Worm (Caenorhabditis elegans) whole organism, mixed stage, embryonic: Measurements from ENCODE around the gene F56F11.1.
A peak's percentile ranks its signal among the peaks of the same experiment; 100 is the strongest.

ENCODE experiments used
- bed-3 ChIP-seq: fragments of 200-800 bp; sonication (Bioruptor generic); optimal IDR thresholded peaks from 3 replicates; lab custom pipeline; 2018; ENCODE audit warnings: mild to moderate bottlenecking, missing genetic modification characterization, moderate library complexity, missing compliant biosample characterization
- blmp-1 ChIP-seq: fragments of 150-350 bp; optimal IDR thresholded peaks from 2 replicates; lab custom pipeline; 2014; ENCODE audit warnings: missing biosample characterization, missing genetic modification characterization
- ceh-39 ChIP-seq: fragments of 150-350 bp; optimal IDR thresholded peaks from 2 replicates; lab custom pipeline; 2014; ENCODE audit warnings: missing biosample characterization, missing genetic modification characterization
- ceh-43 ChIP-seq: fragments of 200-800 bp; sonication (Bioruptor generic); optimal IDR thresholded peaks from 2 replicates; lab custom pipeline; 2018; ENCODE audit warnings: mild to moderate bottlenecking, missing genetic modification characterization, moderate library complexity, missing compliant biosample characterization
- ceh-83 ChIP-seq: fragments of 200-800 bp; sonication (Bioruptor generic); optimal IDR thresholded peaks from 2 replicates; lab custom pipeline; 2018; ENCODE audit warnings: mild to moderate bottlenecking, missing genetic modification characterization, missing compliant biosample characterization
- ces-1 ChIP-seq: fragments of 150-350 bp; optimal IDR thresholded peaks from 2 replicates; lab custom pipeline; 2014; ENCODE audit warnings: missing biosample characterization, missing genetic modification reagents, missing genetic modification characterization
- cnd-1 ChIP-seq: fragments of 200-800 bp; sonication (Bioruptor generic); optimal IDR thresholded peaks from 2 replicates; lab custom pipeline; 2018; ENCODE audit warnings: mild to moderate bottlenecking, missing genetic modification characterization, missing compliant biosample characterization
- drap-1 ChIP-seq: fragments of 200-800 bp; sonication (Bioruptor generic); optimal IDR thresholded peaks from 3 replicates; lab custom pipeline; 2018; ENCODE audit warnings: mild to moderate bottlenecking, missing genetic modification characterization, missing compliant biosample characterization
- elt-1 ChIP-seq: sonication (generic microtip); optimal IDR thresholded peaks from 2 replicates; lab custom pipeline; 2017; ENCODE audit warnings: missing genetic modification characterization, mild to moderate bottlenecking, missing compliant biosample characterization, antibody characterized with exemption, moderate library complexity, borderline replicate concordance; ENCODE audit not compliant: insufficient read depth
- elt-3 ChIP-seq: fragments of 150-350 bp; optimal IDR thresholded peaks from 2 replicates; lab custom pipeline; 2014; ENCODE audit warnings: missing biosample characterization, missing genetic modification characterization
- flh-1 ChIP-seq: fragments of 200-800 bp; sonication (Bioruptor generic); optimal IDR thresholded peaks from 2 replicates; lab custom pipeline; 2018; ENCODE audit warnings: mild to moderate bottlenecking, missing genetic modification characterization, moderate library complexity, missing compliant biosample characterization
- ham-2 ChIP-seq: fragments of 200-800 bp; sonication (Bioruptor generic); optimal IDR thresholded peaks from 2 replicates; lab custom pipeline; 2018; ENCODE audit warnings: mild to moderate bottlenecking, missing genetic modification characterization, missing compliant biosample characterization
- hlh-1 ChIP-seq: fragments of 150-350 bp; optimal IDR thresholded peaks from 2 replicates; lab custom pipeline; 2014; ENCODE audit warnings: missing biosample characterization, missing genetic modification reagents, missing genetic modification characterization
- lin-13 ChIP-seq: fragments of 150-350 bp; optimal IDR thresholded peaks from 2 replicates; lab custom pipeline; 2014; ENCODE audit warnings: missing biosample characterization, missing genetic modification characterization
- lin-32 ChIP-seq: fragments of 200-800 bp; sonication (Bioruptor generic); optimal IDR thresholded peaks from 2 replicates; lab custom pipeline; 2018; ENCODE audit warnings: mild to moderate bottlenecking, missing genetic modification characterization, missing compliant biosample characterization
- lsy-2 ChIP-seq: fragments of 150-350 bp; optimal IDR thresholded peaks from 2 replicates; lab custom pipeline; 2014; ENCODE audit warnings: missing biosample characterization, missing genetic modification characterization
- mab-5 ChIP-seq: fragments of 150-350 bp; optimal IDR thresholded peaks from 2 replicates; lab custom pipeline; 2014; ENCODE audit warnings: missing biosample characterization, missing genetic modification characterization
- mep-1 ChIP-seq: fragments of 150-350 bp; optimal IDR thresholded peaks from 2 replicates; lab custom pipeline; 2017; ENCODE audit warnings: missing biosample characterization, missing genetic modification reagents, missing genetic modification characterization, inconsistent platforms
- mls-2 ChIP-seq: sonication (generic microtip); optimal IDR thresholded peaks from 2 replicates; lab custom pipeline; 2016; ENCODE audit warnings: mild to moderate bottlenecking, missing genetic modification characterization, moderate library complexity, missing compliant biosample characterization
- nhr-12 ChIP-seq: fragments of 150-350 bp; optimal IDR thresholded peaks from 2 replicates; lab custom pipeline; 2014; ENCODE audit warnings: missing biosample characterization, missing genetic modification characterization
- nhr-2 ChIP-seq: fragments of 150-350 bp; optimal IDR thresholded peaks from 2 replicates; lab custom pipeline; 2014; ENCODE audit warnings: missing biosample characterization, missing genetic modification characterization
- nhr-237 ChIP-seq: fragments of 150-350 bp; optimal IDR thresholded peaks from 2 replicates; lab custom pipeline; 2014; ENCODE audit warnings: missing biosample characterization, missing genetic modification characterization
- nhr-28 ChIP-seq: fragments of 150-350 bp; optimal IDR thresholded peaks from 2 replicates; lab custom pipeline; 2014; ENCODE audit warnings: missing biosample characterization, missing genetic modification characterization
- nhr-76 ChIP-seq: sonication (generic microtip); optimal IDR thresholded peaks from 2 replicates; lab custom pipeline; 2017; ENCODE audit warnings: missing biosample characterization, missing genetic modification characterization
- pha-4 ChIP-seq: fragments of 150-350 bp; optimal IDR thresholded peaks from 2 replicates; lab custom pipeline; 2018; ENCODE audit warnings: missing biosample characterization, missing genetic modification reagents, missing genetic modification characterization
- snpc-4 ChIP-seq: fragments of 150-350 bp; optimal IDR thresholded peaks from 2 replicates; lab custom pipeline; 2014; ENCODE audit warnings: missing biosample characterization, missing genetic modification characterization
- sptf-1 ChIP-seq: sonication (generic microtip); optimal IDR thresholded peaks from 2 replicates; lab custom pipeline; 2017; ENCODE audit warnings: mild to moderate bottlenecking, missing genetic modification characterization, moderate library complexity, missing compliant biosample characterization
- tbx-8 ChIP-seq: fragments of 200-800 bp; sonication (Bioruptor generic); optimal IDR thresholded peaks from 2 replicates; lab custom pipeline; 2018; ENCODE audit warnings: mild to moderate bottlenecking, missing genetic modification characterization, moderate library complexity, missing compliant biosample characterization
- unc-120 ChIP-seq: sonication (generic microtip); optimal IDR thresholded peaks from 2 replicates; lab custom pipeline; 2017; ENCODE audit warnings: missing genetic modification characterization, missing compliant biosample characterization; ENCODE audit not compliant: poor library complexity, severe bottlenecking
- unc-39 ChIP-seq: fragments of 150-350 bp; optimal IDR thresholded peaks from 2 replicates; lab custom pipeline; 2014; ENCODE audit warnings: missing biosample characterization, missing genetic modification characterization
- unc-62 ChIP-seq: fragments of 150-350 bp; optimal IDR thresholded peaks from 2 replicates; lab custom pipeline; 2014; ENCODE audit warnings: missing biosample characterization, missing genetic modification reagents, missing genetic modification characterization
- zip-8 ChIP-seq: fragments of 150-350 bp; optimal IDR thresholded peaks from 2 replicates; lab custom pipeline; 2014; ENCODE audit warnings: missing biosample characterization, missing genetic modification characterization
- ztf-11 ChIP-seq: fragments of 150-350 bp; optimal IDR thresholded peaks from 2 replicates; lab custom pipeline; 2014; ENCODE audit warnings: missing biosample characterization, missing genetic modification characterization

Gene F56F11.1

DNA sequence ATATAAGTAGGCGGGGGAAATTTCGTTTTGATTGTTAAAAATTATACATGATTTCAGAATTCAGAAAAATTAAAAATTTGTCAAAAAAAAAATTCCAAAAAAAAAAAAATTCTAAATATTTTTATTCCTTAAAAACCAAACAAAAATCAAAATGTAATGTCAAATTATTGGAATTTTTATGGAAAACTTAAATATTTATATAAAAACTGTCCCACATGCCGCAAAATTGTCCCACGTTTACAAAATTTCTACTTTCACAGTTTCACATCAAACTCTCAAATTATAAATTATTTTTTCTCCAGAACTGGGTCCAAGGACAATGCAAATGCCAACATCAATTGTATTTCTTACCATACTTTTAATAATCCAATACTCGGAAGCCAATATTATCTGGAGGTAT, at the start of gene F56F11.1:
Gene F56F11.1 (plus strand): TSS at position 301 of the 400 bp plus-strand sequence.
- TF ChIP-seq ztf-11 (tag; lab: Kevin White, UChicago) = no peak
- no peak for TF ChIP-seq pha-4 (tag; lab: Kevin White, UChicago)
- TF ChIP-seq elt-3 (tag; lab: Kevin White, UChicago) = no peak
- no peak for TF ChIP-seq tbx-8 (GFP tag; lab: Kevin White, UChicago)
- no peak for TF ChIP-seq lsy-2 (tag; lab: Kevin White, UChicago)
- TF ChIP-seq cnd-1 (tag; lab: Kevin White, UChicago) = no peak
- TF ChIP-seq ceh-43 = no peak
- TF ChIP-seq unc-62 (GFP tag; lab: Kevin White, UChicago) = no peak

DNA sequence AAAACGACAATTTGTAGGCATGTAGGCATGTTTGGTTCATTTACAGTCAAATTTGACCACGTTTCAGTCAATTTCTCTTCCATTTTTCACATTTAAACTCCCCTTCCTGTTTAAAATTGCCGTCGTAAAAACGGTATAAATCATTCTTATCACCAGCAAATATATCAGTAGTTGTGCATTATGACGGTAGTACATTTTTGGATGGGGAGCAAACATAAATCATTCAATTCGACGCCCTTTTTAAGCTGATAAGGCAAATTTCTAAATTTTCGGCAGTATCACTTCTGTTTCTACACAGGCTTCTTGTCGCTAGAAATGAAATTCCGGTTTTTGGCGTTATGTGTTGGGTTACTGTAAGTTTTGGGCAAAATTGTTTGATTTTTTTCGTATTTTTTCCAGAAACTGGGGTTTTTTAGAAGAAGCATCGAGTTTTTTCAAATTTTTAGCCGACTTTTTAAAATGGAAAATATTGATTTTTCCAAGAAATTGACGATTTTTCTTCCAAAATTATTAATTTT, 49.6 kb upstream of the F56F11.1 start, which contains the start of gene H34I24.2:
Gene H34I24.2 (plus strand): TSS at position 189 of the 518 bp plus-strand sequence.
- TF ChIP-seq snpc-4 (tag; lab: Kevin White, UChicago) (no peak), mls-2 (tag; lab: Kevin White, UChicago) (no peak), ces-1 (GFP tag; lab: Kevin White, UChicago) (no peak), nhr-76 (tag; lab: Kevin White, UChicago) (no peak), nhr-12 (tag; lab: Kevin White, UChicago) (no peak), ztf-11 (tag; lab: Kevin White, UChicago) (no peak), zip-8 (no peak), ceh-39 (no peak), tbx-8 (GFP tag; lab: Kevin White, UChicago) (no peak), nhr-28 (no peak), ceh-83 (GFP tag; lab: Kevin White, UChicago) (no peak), drap-1 (GFP tag; lab: Kevin White, UChicago) (no peak), unc-39 (tag; lab: Kevin White, UChicago) (no peak), pha-4 (tag; lab: Kevin White, UChicago) (no peak), mab-5 (tag; lab: Kevin White, UChicago) (no peak), unc-120 (no peak), blmp-1 (tag; lab: Kevin White, UChicago) (no peak)
- TF ChIP-seq, all 35 proteins: peak for 0

DNA sequence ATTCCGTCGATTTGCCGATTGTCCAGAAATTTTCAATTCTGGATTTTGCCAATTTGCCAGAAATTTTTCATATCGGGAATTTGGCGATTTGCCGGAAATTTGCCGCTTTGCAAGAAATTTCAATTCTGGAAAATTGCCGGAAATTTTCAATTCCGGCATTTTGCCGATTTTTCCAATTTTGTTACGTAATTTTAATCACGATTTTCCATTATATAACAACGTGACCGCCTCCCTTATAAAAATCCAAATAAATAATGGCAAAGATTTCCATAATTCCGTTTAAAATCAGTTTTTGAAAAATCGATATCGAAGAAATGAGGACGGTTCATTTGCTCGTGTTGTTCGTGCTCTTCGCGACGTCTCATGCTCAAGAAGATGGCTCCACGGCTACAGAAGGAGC, 44.8 kb upstream of the F56F11.1 start, which contains the start of gene H34I24.1:
Gene H34I24.1 (plus strand): TSS at position 301 of the 400 bp plus-strand sequence.
- TF ChIP-seq zip-8 = peak; percentile 17

DNA sequence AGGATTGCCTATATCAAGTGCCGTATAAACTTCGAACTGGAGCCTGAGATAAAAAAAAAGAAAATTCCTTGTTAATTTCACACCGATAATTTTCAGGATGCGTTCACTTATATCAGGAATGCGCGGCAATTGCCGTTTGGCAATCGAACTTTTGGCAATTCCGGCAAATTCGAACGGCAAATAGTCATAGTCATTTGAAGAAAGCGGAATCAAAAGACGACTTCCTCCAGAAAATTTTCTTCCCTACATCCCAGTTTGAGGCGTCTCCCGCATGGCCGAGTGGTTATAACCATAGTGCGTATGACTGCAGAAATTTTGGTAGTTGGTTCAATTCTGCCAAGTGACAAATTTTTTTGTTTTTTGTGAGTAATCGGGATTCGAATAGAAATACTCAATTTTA, 35.6 kb upstream of the F56F11.1 start, which contains the start of gene F56F11.4:
Gene F56F11.4 (plus strand): TSS at position 301 of the 400 bp plus-strand sequence.
- TF ChIP-seq pha-4 (tag; lab: Kevin White, UChicago) = no peak
- no peak for TF ChIP-seq unc-39 (tag; lab: Kevin White, UChicago)
- no peak for TF ChIP-seq nhr-2
- TF ChIP-seq unc-120 = no peak
- TF ChIP-seq ztf-11 (tag; lab: Kevin White, UChicago) = no peak
- no peak for TF ChIP-seq zip-8
- no peak for TF ChIP-seq ceh-83 (GFP tag; lab: Kevin White, UChicago)
- TF ChIP-seq lin-13 = no peak
- no peak for TF ChIP-seq lin-32 (GFP tag; lab: Kevin White, UChicago)
- TF ChIP-seq cnd-1 (tag; lab: Kevin White, UChicago) = no peak
- TF ChIP-seq sptf-1 (tag; lab: Kevin White, UChicago) = no peak
- TF ChIP-seq elt-1 (tag; lab: Kevin White, UChicago) = no peak

DNA sequence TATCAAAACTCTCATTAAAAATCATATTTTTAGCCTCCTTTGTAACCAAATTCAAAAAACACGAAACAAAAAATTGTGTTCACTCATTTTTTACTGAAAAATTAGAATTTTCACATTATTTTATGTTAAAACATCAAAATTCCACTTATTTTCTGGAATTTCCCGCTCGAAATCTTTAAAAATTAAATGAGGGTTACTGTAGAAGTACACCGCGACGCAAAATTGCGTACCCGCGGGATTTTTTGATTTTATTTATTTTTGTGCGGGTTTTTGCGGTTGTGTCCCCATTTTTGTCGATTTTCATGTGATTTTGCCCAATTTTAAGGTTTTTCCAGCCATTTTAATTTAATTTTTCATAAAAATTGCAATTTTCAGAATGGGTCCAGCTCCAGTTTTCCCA, 33.2 kb upstream of the F56F11.1 start:
- TF ChIP-seq ces-1 (GFP tag; lab: Kevin White, UChicago) (no peak), flh-1 (GFP tag; lab: Kevin White, UChicago) (no peak), hlh-1 (no peak), nhr-28 (no peak), lsy-2 (tag; lab: Kevin White, UChicago) (no peak), cnd-1 (tag; lab: Kevin White, UChicago) (no peak), unc-62 (GFP tag; lab: Kevin White, UChicago) (no peak), drap-1 (GFP tag; lab: Kevin White, UChicago) (no peak), snpc-4 (tag; lab: Kevin White, UChicago) (no peak), ceh-83 (GFP tag; lab: Kevin White, UChicago) (no peak), lin-13 (no peak), elt-3 (tag; lab: Kevin White, UChicago) (no peak), sptf-1 (tag; lab: Kevin White, UChicago) (no peak), nhr-2 (no peak), mep-1 (no peak), bed-3 (no peak), nhr-237 (tag; lab: Kevin White, UChicago) (no peak), ham-2 (no peak)
